Fruit fly (Drosophila melanogaster): Measurements from ENCODE around the gene CG43354.

The CG43354 gene

DNA sequence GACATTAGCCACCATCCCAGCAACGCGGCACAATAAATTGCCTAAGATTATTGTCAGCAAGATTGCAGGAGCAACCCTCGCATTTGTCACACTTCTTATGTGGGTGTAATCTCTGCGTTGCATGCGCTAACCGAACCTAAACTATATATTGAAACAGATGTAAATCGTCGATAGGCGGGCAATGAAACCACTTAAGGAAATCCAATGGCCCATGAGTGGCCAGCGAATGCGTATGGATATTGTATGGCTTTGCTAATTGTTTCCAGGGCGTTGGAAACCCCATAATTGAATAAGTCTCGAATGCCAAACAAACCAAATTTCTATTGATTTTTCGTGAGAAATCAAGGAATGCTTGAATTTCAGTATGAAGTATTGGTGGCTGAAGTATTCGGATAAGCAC is 594 bp downstream of the CG43354 start:
- TF ChIP-seq bab1 (GFP tag; optimal IDR thresholded peaks at IDR 0.05) = no peak
- no peak for TF ChIP-seq CG11617 (GFP tag; optimal IDR thresholded peaks at IDR 0.05)
- TF ChIP-seq ovo (GFP tag; optimal IDR thresholded peaks at IDR 0.05) = no peak

DNA sequence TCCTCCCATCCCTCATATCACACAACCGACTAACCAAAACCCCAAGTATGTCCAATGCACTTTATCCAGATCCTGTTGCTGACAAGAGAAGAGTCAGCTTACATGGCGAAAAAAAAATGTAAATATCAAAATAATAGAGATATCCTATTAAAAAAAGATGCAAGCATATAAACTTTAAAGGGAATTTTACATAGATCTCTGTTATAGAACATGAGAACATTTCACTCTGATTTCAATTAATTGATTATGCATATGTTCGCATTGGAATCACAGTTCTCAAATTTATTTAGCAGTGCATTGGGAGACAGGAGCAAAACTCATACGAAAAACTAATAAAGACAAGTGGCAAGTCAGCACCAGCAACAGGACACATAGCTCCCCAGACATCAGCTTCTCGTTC is 1.4 kb downstream of the CG43354 start:
- TF ChIP-seq CG7101 (tag; optimal IDR thresholded peaks at IDR 0.05) = no peak
- TF ChIP-seq bab1 (GFP tag; optimal IDR thresholded peaks at IDR 0.05) = no peak
- no peak for TF ChIP-seq CG5204 (GFP tag; optimal IDR thresholded peaks at IDR 0.05)
- no peak for TF ChIP-seq cic (GFP tag; optimal IDR thresholded peaks at IDR 0.05)
- TF ChIP-seq toe (GFP tag; optimal IDR thresholded peaks at IDR 0.05) = no peak
- TF ChIP-seq CG14711 (tag; optimal IDR thresholded peaks at IDR 0.05) = no peak
- TF ChIP-seq CG11617 (GFP tag; optimal IDR thresholded peaks at IDR 0.05) = no peak
- no peak for TF ChIP-seq kay (GFP tag; ENCODE audit: borderline replicate concordance)
- TF ChIP-seq CG1620 (GFP tag; optimal IDR thresholded peaks at IDR 0.05) = no peak
- no peak for TF ChIP-seq CG33017 (tag; optimal IDR thresholded peaks at IDR 0.05)
- no peak for TF ChIP-seq Clk (GFP tag; optimal IDR thresholded peaks at IDR 0.05)

- no peak for TF ChIP-seq tj (GFP tag; optimal IDR thresholded peaks at IDR 0.05)
Observed at dm6 chr2L:18305057-18305829, 4.0 kb downstream of the CG43354 start.

DNA sequence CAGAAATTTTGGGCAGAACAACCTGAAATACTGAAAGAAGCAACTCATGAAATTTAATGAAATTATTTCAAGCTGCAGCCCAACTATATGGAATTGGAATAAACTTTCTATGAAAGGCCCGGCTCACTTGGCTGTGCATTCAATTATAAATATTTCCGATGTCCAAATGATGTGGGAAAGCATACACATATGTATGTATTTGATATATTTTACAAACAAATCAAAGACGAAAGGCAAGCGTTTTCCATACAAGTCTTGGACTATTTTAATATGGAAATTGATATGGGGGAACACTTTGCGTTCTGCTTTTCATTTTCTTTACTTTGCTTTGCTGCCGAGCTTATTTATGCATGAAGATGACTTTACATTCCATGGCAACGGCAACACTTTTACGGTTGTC is 4.8 kb downstream of the CG43354 start:
- TF ChIP-seq kay (GFP tag; ENCODE audit: borderline replicate concordance) (peak; percentile 53), Crg-1 (GFP tag; optimal IDR thresholded peaks at IDR 0.05) (no peak), cnc (optimal IDR thresholded peaks at IDR 0.05) (no peak)

DNA sequence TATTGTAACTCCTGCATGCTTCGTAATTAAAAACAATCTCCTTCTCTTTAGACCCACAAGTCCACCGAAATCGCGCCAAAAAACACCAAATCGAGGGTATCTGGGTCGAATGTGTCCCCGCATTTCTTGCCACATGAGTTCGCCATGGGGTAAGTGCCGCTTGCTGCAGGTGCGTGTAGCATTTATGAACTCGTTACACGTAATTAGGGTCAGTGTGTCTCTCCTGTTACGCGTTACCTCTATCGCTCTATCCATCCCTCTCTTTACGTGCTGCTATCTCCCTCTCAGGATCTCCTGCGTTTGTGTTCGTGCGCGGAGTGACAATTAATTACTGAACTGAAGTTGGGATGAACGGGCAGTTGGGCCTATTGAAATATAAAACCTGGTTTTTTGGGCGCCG is 6.5 kb downstream of the CG43354 start:
- TF ChIP-seq CG7101 (tag; optimal IDR thresholded peaks at IDR 0.05) (no peak), toe (GFP tag; optimal IDR thresholded peaks at IDR 0.05) (no peak), Mnt (GFP tag; optimal IDR thresholded peaks at IDR 0.05) (no peak), Hr96 (GFP tag; optimal IDR thresholded peaks at IDR 0.05) (no peak), CG12768 (GFP tag; optimal IDR thresholded peaks at IDR 0.05) (no peak), tj (GFP tag; optimal IDR thresholded peaks at IDR 0.05) (no peak)

DNA sequence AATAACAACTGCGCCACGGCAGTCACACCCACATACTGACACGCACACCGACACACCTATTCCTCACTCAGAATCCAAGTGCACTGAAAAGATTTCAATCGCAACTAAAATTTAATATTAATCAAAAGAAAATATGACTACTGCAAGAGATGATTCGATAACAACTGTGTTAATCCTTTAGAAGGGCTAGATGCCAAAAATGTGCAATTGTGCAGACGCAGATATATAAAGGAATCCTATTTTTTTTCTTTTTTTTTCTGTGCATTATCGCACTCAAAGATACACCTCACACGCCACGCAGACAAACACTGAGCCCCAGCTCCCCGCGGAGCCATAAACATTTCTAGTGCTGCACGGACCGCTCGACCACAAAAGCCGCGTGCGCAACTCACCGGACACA is 10.7 kb downstream of the CG43354 start:
- TF ChIP-seq CG5204 (GFP tag; optimal IDR thresholded peaks at IDR 0.05) (no peak), CG14711 (tag; optimal IDR thresholded peaks at IDR 0.05) (no peak), cic (GFP tag; optimal IDR thresholded peaks at IDR 0.05) (no peak), CG12768 (GFP tag; optimal IDR thresholded peaks at IDR 0.05) (no peak), toe (GFP tag; optimal IDR thresholded peaks at IDR 0.05) (no peak), cnc (optimal IDR thresholded peaks at IDR 0.05) (no peak), bab1 (GFP tag; optimal IDR thresholded peaks at IDR 0.05) (no peak), CG11617 (GFP tag; optimal IDR thresholded peaks at IDR 0.05) (no peak), Crg-1 (GFP tag; optimal IDR thresholded peaks at IDR 0.05) (no peak)

- no peak for TF ChIP-seq Mnt (GFP tag; optimal IDR thresholded peaks at IDR 0.05)
- TF ChIP-seq CG12768 (GFP tag; optimal IDR thresholded peaks at IDR 0.05) = no peak
- TF ChIP-seq toe (GFP tag; optimal IDR thresholded peaks at IDR 0.05) = no peak
- TF ChIP-seq CG1620 (GFP tag; optimal IDR thresholded peaks at IDR 0.05) = no peak
- TF ChIP-seq CG7101 (tag; optimal IDR thresholded peaks at IDR 0.05) = no peak
- no peak for TF ChIP-seq CG14711 (tag; optimal IDR thresholded peaks at IDR 0.05)
- no peak for TF ChIP-seq pad (GFP tag; optimal IDR thresholded peaks at IDR 0.05)
- TF ChIP-seq ovo (GFP tag; optimal IDR thresholded peaks at IDR 0.05) = no peak
- TF ChIP-seq cic (GFP tag; optimal IDR thresholded peaks at IDR 0.05) = no peak
- TF ChIP-seq CG11617 (GFP tag; optimal IDR thresholded peaks at IDR 0.05) = no peak
- no peak for TF ChIP-seq bab1 (GFP tag; optimal IDR thresholded peaks at IDR 0.05)
- no peak for TF ChIP-seq Hr96 (GFP tag; optimal IDR thresholded peaks at IDR 0.05)
- no peak for TF ChIP-seq CG5204 (GFP tag; optimal IDR thresholded peaks at IDR 0.05)
- no peak for TF ChIP-seq tj (GFP tag; optimal IDR thresholded peaks at IDR 0.05)
- no peak for TF ChIP-seq CG33017 (tag; optimal IDR thresholded peaks at IDR 0.05)
- no peak for TF ChIP-seq kay (GFP tag; ENCODE audit: borderline replicate concordance)
- TF ChIP-seq Crg-1 (GFP tag; optimal IDR thresholded peaks at IDR 0.05) = no peak
- TF ChIP-seq Clk (GFP tag; optimal IDR thresholded peaks at IDR 0.05) = no peak
- no peak for TF ChIP-seq cnc (optimal IDR thresholded peaks at IDR 0.05)
- no peak for TF ChIP-seq CG7045 (GFP tag; optimal IDR thresholded peaks at IDR 0.05)
Observed at dm6 chr2L:18294421-18294890, 14.8 kb downstream of the CG43354 start, which contains the start of gene CG5790. CG5790 (plus strand) TSS chr2L:18294840.

DNA sequence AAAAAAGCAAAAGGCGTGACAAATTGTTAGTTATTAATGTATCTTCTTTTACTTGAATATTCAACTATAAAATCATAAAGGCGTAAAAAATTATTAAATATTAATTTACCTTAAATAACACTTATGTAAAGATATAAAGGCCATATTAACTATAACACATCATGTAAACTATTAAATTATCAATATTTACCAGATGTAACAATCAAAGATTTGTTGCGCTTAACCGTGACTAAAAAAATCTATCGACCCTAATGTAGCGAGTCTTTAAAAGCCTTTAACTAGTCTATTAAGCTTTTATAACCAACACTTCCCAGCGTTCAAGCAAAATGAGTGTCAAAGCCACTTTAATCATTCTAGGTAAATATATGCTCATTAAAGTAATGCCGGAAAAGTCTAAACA is 17.0 kb downstream of the CG43354 start, which contains the start of gene Sfp36F:
Gene Sfp36F, plus strand, starts transcription at position 301 of the 400 bp plus-strand sequence.
- TF ChIP-seq CG7045 (GFP tag; optimal IDR thresholded peaks at IDR 0.05) (no peak), CG12768 (GFP tag; optimal IDR thresholded peaks at IDR 0.05) (no peak), CG33017 (tag; optimal IDR thresholded peaks at IDR 0.05) (no peak), Hr96 (GFP tag; optimal IDR thresholded peaks at IDR 0.05) (no peak), cic (GFP tag; optimal IDR thresholded peaks at IDR 0.05) (no peak), Crg-1 (GFP tag; optimal IDR thresholded peaks at IDR 0.05) (no peak), kay (GFP tag; ENCODE audit: borderline replicate concordance) (no peak), CG5204 (GFP tag; optimal IDR thresholded peaks at IDR 0.05) (no peak), CG1620 (GFP tag; optimal IDR thresholded peaks at IDR 0.05) (no peak), bab1 (GFP tag; optimal IDR thresholded peaks at IDR 0.05) (no peak)
